Fruit fly (Drosophila melanogaster) whole organism, prepupa: ENCODE measurements around the gene TotX.

Experiments used
- CG16779 ChIP-seq: fragments of 200-800 bp; sonication (Bioruptor generic); optimal IDR thresholded peaks from 3 replicates; lab custom pipeline; 2017; ENCODE audit warnings: missing biosample characterization, mild to moderate bottlenecking, missing genetic modification characterization
- CG6163 ChIP-seq: fragments of 200-800 bp; sonication (Bioruptor generic); IDR thresholded peaks from 3 replicates; pipeline ENCODE4 v1.3.6; 2022; ENCODE audit warnings: missing biosample characterization, missing genetic modification characterization
- CG6808 ChIP-seq: fragments of 200-800 bp; sonication (Bioruptor generic); optimal IDR thresholded peaks from 3 replicates; lab custom pipeline; 2017; ENCODE audit warnings: missing biosample characterization, missing genetic modification characterization, mild to moderate bottlenecking, moderate library complexity, missing genetic modification reagents
- CG6854 ChIP-seq: fragments of 200-800 bp; sonication (Bioruptor generic); optimal IDR thresholded peaks from 2 replicates; lab custom pipeline; 2017; ENCODE audit warnings: missing biosample characterization, mild to moderate bottlenecking, missing genetic modification characterization
- Eip78C ChIP-seq: fragments of 200-800 bp; sonication (Bioruptor generic); peaks from one replicate; lab custom pipeline; 2016; ENCODE audit warnings: missing biosample characterization, missing genetic modification characterization
- Ets96B ChIP-seq: fragments of 200-800 bp; optimal IDR thresholded peaks from 2 replicates; lab custom pipeline; 2019; ENCODE audit warnings: missing biosample characterization, mild to moderate bottlenecking, missing genetic modification characterization, moderate library complexity
- Hr39 ChIP-seq: fragments of 200-800 bp; sonication (Bioruptor generic); optimal IDR thresholded peaks from 2 replicates; lab custom pipeline; 2016; ENCODE audit warnings: missing biosample characterization, missing genetic modification characterization
- Lpt ChIP-seq: fragments of 200-800 bp; sonication (Bioruptor generic); optimal IDR thresholded peaks from 3 replicates; lab custom pipeline; 2016; ENCODE audit warnings: missing biosample characterization, missing genetic modification characterization
- topi ChIP-seq: fragments of 200-800 bp; sonication (Bioruptor generic); optimal IDR thresholded peaks from 3 replicates; lab custom pipeline; 2016; ENCODE audit warnings: missing biosample characterization, missing genetic modification characterization

- TF ChIP-seq CG6854 (GFP tag; lab: Kevin White, UChicago): no peak
- TF ChIP-seq Lpt (GFP tag; lab: Kevin White, UChicago): no peak
- no peak for TF ChIP-seq CG16779 (tag; lab: Kevin White, UChicago)
- no peak for TF ChIP-seq Eip78C (GFP tag; lab: Kevin White, UChicago)
- no peak for TF ChIP-seq CG6163 (GFP tag; lab: Robert Waterston, UW)
- TF ChIP-seq Hr39 (GFP tag; lab: Kevin White, UChicago): no peak
- no peak for TF ChIP-seq CG6808 (GFP tag; lab: Kevin White, UChicago)
- TF ChIP-seq topi (GFP tag; lab: Kevin White, UChicago): no peak
- TF ChIP-seq Ets96B (tag; lab: Kevin White, UChicago): no peak
These were observed 31.7 kb downstream of the TotX start, which contains the start of gene TotB for dm6 chr3R:20873638-20874037.
